Fruit fly (Drosophila melanogaster): ENCODE results near the gene RhoU.

Gene RhoU

DNA sequence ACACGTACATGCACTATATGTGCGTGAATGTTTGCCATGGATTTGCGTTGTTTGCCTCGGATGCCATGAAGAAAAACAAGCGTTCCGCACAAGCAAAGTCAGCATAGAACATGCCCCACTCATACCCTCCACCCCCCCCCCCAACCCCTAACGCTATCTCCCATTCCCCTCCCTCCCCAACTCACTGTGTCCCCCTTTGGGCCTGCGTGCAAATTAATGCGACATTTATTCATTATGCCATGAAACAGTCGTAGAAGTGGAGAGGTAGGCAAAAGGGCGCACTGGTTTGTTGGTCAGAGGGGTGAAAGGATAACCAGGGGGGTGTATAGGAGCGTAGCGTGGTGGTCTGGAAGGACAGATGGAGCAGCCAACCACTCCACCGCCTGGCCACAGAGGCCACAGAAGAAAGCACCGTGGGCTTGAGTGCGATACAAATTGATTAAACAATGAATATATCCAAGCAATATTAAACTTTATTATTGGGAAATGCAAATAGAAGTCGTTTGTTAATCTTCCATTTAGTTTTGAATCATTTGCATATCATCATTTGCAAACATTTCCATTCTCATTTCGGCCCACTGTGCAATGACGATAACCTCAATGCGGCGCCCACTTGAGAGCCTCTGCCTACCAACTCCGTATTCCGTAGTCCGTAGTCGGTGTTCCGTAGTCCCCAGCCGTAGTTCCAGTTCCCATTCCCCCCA lies 98.2 kb downstream of the RhoU start (continued):
- peak; percentile 51 for TF ChIP-seq CG4404 (GFP tag; IDR thresholded peaks at IDR 0.05)
- peak; percentile 84 for TF ChIP-seq CG32532 (GFP tag; IDR thresholded peaks at IDR 0.05)
- no peak for TF ChIP-seq BEAF-32 (GFP tag; optimal IDR thresholded peaks at IDR 0.05)
- TF ChIP-seq en (GFP tag; optimal IDR thresholded peaks at IDR 0.05), result no peak
- TF ChIP-seq Fer3 (tag; optimal IDR thresholded peaks at IDR 0.05), result peak; percentile 54
- TF ChIP-seq chinmo (GFP tag; IDR thresholded peaks at IDR 0.05; ENCODE audit: partially characterized antibody), result no peak
- 0 out of 2 replicates have a peak, but pooled peaks have one; percentile 17 for TF ChIP-seq CG17328 (GFP tag; IDR thresholded peaks at IDR 0.05)
- TF ChIP-seq CG1233 (GFP tag; optimal IDR thresholded peaks at IDR 0.05), result no peak
- TF ChIP-seq prd (optimal IDR thresholded peaks at IDR 0.05), result no peak
- peak; percentile 67 for TF ChIP-seq prd (GFP tag; IDR thresholded peaks at IDR 0.05)
- peak; percentile 82 for TF ChIP-seq Hmr (GFP tag; optimal IDR thresholded peaks at IDR 0.05)
- no peak for TF ChIP-seq kah (GFP tag; optimal IDR thresholded peaks at IDR 0.05)
- TF ChIP-seq Myb (GFP tag; optimal IDR thresholded peaks at IDR 0.05), result peak; percentile 9
- peak; percentile 15 for TF ChIP-seq Dad (GFP tag; optimal IDR thresholded peaks at IDR 0.05)
- TF ChIP-seq CG13424 (tag; optimal IDR thresholded peaks at IDR 0.05), result peak; percentile 42
- peak; percentile 40; the same call in 1 of the 2 replicates for TF ChIP-seq ssp (GFP tag; IDR thresholded peaks at IDR 0.05)
- TF ChIP-seq Dbx (GFP tag; IDR thresholded peaks at IDR 0.05), result peak; percentile 87
- no peak for TF ChIP-seq run (tag; optimal IDR thresholded peaks at IDR 0.05)
- TF ChIP-seq CG18619 (GFP tag; optimal IDR thresholded peaks at IDR 0.05), result peak; percentile 41
- peak; percentile 27 for TF ChIP-seq Ets65A (GFP tag)
- TF ChIP-seq Optix (GFP tag; IDR thresholded peaks at IDR 0.05), result peak; percentile 59; the same call in 2 of the 3 replicates
- peak; percentile 46 for TF ChIP-seq NFAT (GFP tag; IDR thresholded peaks at IDR 0.05)
- no peak for TF ChIP-seq TFAM (GFP tag; optimal IDR thresholded peaks at IDR 0.05)
- TF ChIP-seq zf30C (GFP tag; optimal IDR thresholded peaks at IDR 0.05), result no peak
- no peak for TF ChIP-seq hth (optimal IDR thresholded peaks at IDR 0.05)
- TF ChIP-seq CG2712 (tag; optimal IDR thresholded peaks at IDR 0.05), result peak; percentile 38
- peak; percentile 30 for TF ChIP-seq CG13296 (GFP tag; optimal IDR thresholded peaks at IDR 0.05)
- TF ChIP-seq bcd (GFP tag; optimal IDR thresholded peaks at IDR 0.05), result peak; percentile 45
- peak; percentile 29 for TF ChIP-seq eyg (GFP tag; optimal IDR thresholded peaks at IDR 0.05)
- TF ChIP-seq wdn (GFP tag; IDR thresholded peaks at IDR 0.05), result 0 out of 2 replicates have a peak, but pooled peaks have one; percentile 21
- TF ChIP-seq CG4854 (GFP tag; optimal IDR thresholded peaks at IDR 0.05), result no peak
- peak; percentile 10 for TF ChIP-seq Xbp1 (GFP tag; optimal IDR thresholded peaks at IDR 0.05)
- TF ChIP-seq MESR4 (GFP tag; optimal IDR thresholded peaks at IDR 0.05), result no peak
- TF ChIP-seq CG7786 (GFP tag; optimal IDR thresholded peaks at IDR 0.05), result peak; percentile 19
- TF ChIP-seq Hand (GFP tag; optimal IDR thresholded peaks at IDR 0.05), result peak; percentile 78
- peak; percentile 73 for TF ChIP-seq CG7839 (tag; optimal IDR thresholded peaks at IDR 0.05)
- peak; percentile 46 for TF ChIP-seq mam (GFP tag; optimal IDR thresholded peaks at IDR 0.05)
- peak; percentile 60 for TF ChIP-seq CG14441 (GFP tag; IDR thresholded peaks at IDR 0.05)
- TF ChIP-seq gem (tag; optimal IDR thresholded peaks at IDR 0.05), result peak; percentile 47
- peak; percentile 6 for TF ChIP-seq Oli (tag; optimal IDR thresholded peaks at IDR 0.05)
- TF ChIP-seq gce (GFP tag; IDR thresholded peaks at IDR 0.05), result peak; percentile 25; the same call in 1 of the 3 replicates
- TF ChIP-seq Trl (optimal IDR thresholded peaks at IDR 0.05), result no peak
- peak; percentile 47 for TF ChIP-seq Trl (GFP tag; optimal IDR thresholded peaks at IDR 0.05)
- peak; percentile 33 for TF ChIP-seq CG9817 (tag; optimal IDR thresholded peaks at IDR 0.05)
- no peak for TF ChIP-seq hkb (optimal IDR thresholded peaks at IDR 0.05)
- peak; percentile 66 for TF ChIP-seq hkb (GFP tag; IDR thresholded peaks at IDR 0.05)
- TF ChIP-seq danr (GFP tag; IDR thresholded peaks at IDR 0.05), result peak; percentile 28; the same call in 1 of the 2 replicates
- 0 out of 2 replicates have a peak, but pooled peaks have one; percentile 2 for TF ChIP-seq Ravus (GFP tag; IDR thresholded peaks at IDR 0.05)
- no peak for TF ChIP-seq unc-4 (GFP tag; IDR thresholded peaks at IDR 0.05; ENCODE audit: partially characterized antibody)
- peak; percentile 16 for TF ChIP-seq CG15011 (GFP tag; optimal IDR thresholded peaks at IDR 0.05)
- no peak for TF ChIP-seq CG4707 (GFP tag; optimal IDR thresholded peaks at IDR 0.05)

Data from whole organism, embryonic.